Worm (Caenorhabditis elegans) whole organism, L3 larva: ENCODE data around the gene C26D10.4.

Experiments used
- aly-2 ChIP-seq: fragments of 150-350 bp; optimal IDR thresholded peaks from 2 replicates; lab custom pipeline; 2014; ENCODE audit warnings: missing biosample characterization, missing genetic modification characterization
- daf-12 ChIP-seq: fragments of 150-350 bp; optimal IDR thresholded peaks from 2 replicates; lab custom pipeline; 2014; ENCODE audit warnings: missing biosample characterization, missing genetic modification reagents, missing genetic modification characterization
- fos-1 ChIP-seq: fragments of 150-350 bp; optimal IDR thresholded peaks from 2 replicates; lab custom pipeline; 2014; ENCODE audit warnings: missing biosample characterization, missing genetic modification characterization
- jun-1 ChIP-seq: fragments of 150-350 bp; optimal IDR thresholded peaks from 2 replicates; lab custom pipeline; 2014; ENCODE audit warnings: missing biosample characterization, missing genetic modification reagents, missing genetic modification characterization
- lin-39 ChIP-seq: fragments of 150-350 bp; optimal IDR thresholded peaks from 2 replicates; lab custom pipeline; 2018; ENCODE audit warnings: missing biosample characterization, missing genetic modification reagents, missing genetic modification characterization
- nhr-11 ChIP-seq: fragments of 150-350 bp; optimal IDR thresholded peaks from 2 replicates; lab custom pipeline; 2014; ENCODE audit warnings: missing biosample characterization, missing genetic modification characterization
- nhr-237 ChIP-seq: fragments of 150-350 bp; optimal IDR thresholded peaks from 2 replicates; lab custom pipeline; 2014; ENCODE audit warnings: missing biosample characterization, missing genetic modification characterization
- nhr-25 ChIP-seq: sonication (generic microtip); optimal IDR thresholded peaks from 2 replicates; lab custom pipeline; 2017; ENCODE audit warnings: missing biosample characterization, missing genetic modification characterization
- pha-4 ChIP-seq: fragments of 150-350 bp; optimal IDR thresholded peaks from 2 replicates; lab custom pipeline; 2014; ENCODE audit warnings: missing biosample characterization, missing genetic modification reagents, missing genetic modification characterization
- zag-1 ChIP-seq: fragments of 150-350 bp; optimal IDR thresholded peaks from 2 replicates; lab custom pipeline; 2014; ENCODE audit warnings: missing biosample characterization, missing genetic modification characterization

- TF ChIP-seq daf-12 (tag; lab: Kevin White, UChicago) (no peak), nhr-237 (tag; lab: Kevin White, UChicago) (no peak), aly-2 (tag; lab: Kevin White, UChicago) (no peak), zag-1 (tag; lab: Kevin White, UChicago) (no peak), pha-4 (tag; lab: Kevin White, UChicago) (no peak), nhr-11 (tag; lab: Kevin White, UChicago) (no peak), lin-39 (tag; lab: Kevin White, UChicago) (no peak), jun-1 (tag; lab: Kevin White, UChicago) (no peak), nhr-25 (tag; lab: Kevin White, UChicago) (no peak), fos-1 (tag; lab: Kevin White, UChicago) (no peak)
Measured at ce11 chrII:8369059-8369458, 39.5 kb downstream of the C26D10.4 start, which contains the start of gene amt-3.
